Worm (Caenorhabditis elegans) whole organism, mixed stage, embryonic: ENCODE measurements around the gene nhr-213.
"Not testable (repeated sequence)": the region's sequence is repeated elsewhere in the genome, so short reads cannot be mapped to it uniquely, and the experiment has no call there.

Source experiments
- bed-3 ChIP-seq: fragments of 200-800 bp; sonication (Bioruptor generic); optimal IDR thresholded peaks from 3 replicates; lab custom pipeline; 2018; ENCODE audit warnings: mild to moderate bottlenecking, missing genetic modification characterization, moderate library complexity, missing compliant biosample characterization
- ceh-39 ChIP-seq: fragments of 150-350 bp; optimal IDR thresholded peaks from 2 replicates; lab custom pipeline; 2014; ENCODE audit warnings: missing biosample characterization, missing genetic modification characterization
- elt-1 ChIP-seq: sonication (generic microtip); optimal IDR thresholded peaks from 2 replicates; lab custom pipeline; 2017; ENCODE audit warnings: missing genetic modification characterization, mild to moderate bottlenecking, missing compliant biosample characterization, antibody characterized with exemption, moderate library complexity, borderline replicate concordance; ENCODE audit not compliant: insufficient read depth
- elt-3 ChIP-seq: fragments of 150-350 bp; optimal IDR thresholded peaks from 2 replicates; lab custom pipeline; 2014; ENCODE audit warnings: missing biosample characterization, missing genetic modification characterization
- hlh-1 ChIP-seq: fragments of 150-350 bp; optimal IDR thresholded peaks from 2 replicates; lab custom pipeline; 2014; ENCODE audit warnings: missing biosample characterization, missing genetic modification reagents, missing genetic modification characterization
- mls-2 ChIP-seq: sonication (generic microtip); optimal IDR thresholded peaks from 2 replicates; lab custom pipeline; 2016; ENCODE audit warnings: mild to moderate bottlenecking, missing genetic modification characterization, moderate library complexity, missing compliant biosample characterization
- nhr-28 ChIP-seq: fragments of 150-350 bp; optimal IDR thresholded peaks from 2 replicates; lab custom pipeline; 2014; ENCODE audit warnings: missing biosample characterization, missing genetic modification characterization
- tbx-8 ChIP-seq: fragments of 200-800 bp; sonication (Bioruptor generic); optimal IDR thresholded peaks from 2 replicates; lab custom pipeline; 2018; ENCODE audit warnings: mild to moderate bottlenecking, missing genetic modification characterization, moderate library complexity, missing compliant biosample characterization
- ztf-11 ChIP-seq: fragments of 150-350 bp; optimal IDR thresholded peaks from 2 replicates; lab custom pipeline; 2014; ENCODE audit warnings: missing biosample characterization, missing genetic modification characterization

Gene nhr-213

ce11 chrV:15862599-15862998 is 34.0 kb downstream of the nhr-213 start, which contains the start of gene srz-12:
TSS of gene srz-12 (minus strand) at chrV:15862699.
- TF ChIP-seq tbx-8 (no peak), ceh-39 (no peak), mls-2 (tag; lab: Kevin White, UChicago) (no peak), elt-3 (no peak)

ce11 chrV:15858292-15858691 is 38.3 kb downstream of the nhr-213 start, which contains the start of gene srh-148:
TSS of gene srh-148 (minus strand) at chrV:15858392.
- no peak for TF ChIP-seq ceh-39
- TF ChIP-seq elt-1 (tag; lab: Kevin White, UChicago): no peak
- no peak for TF ChIP-seq elt-3
- TF ChIP-seq tbx-8: no peak
- no peak for TF ChIP-seq ztf-11 (tag; lab: Kevin White, UChicago)
- no peak for TF ChIP-seq hlh-1 (tag; lab: Kevin White, UChicago)

DNA sequence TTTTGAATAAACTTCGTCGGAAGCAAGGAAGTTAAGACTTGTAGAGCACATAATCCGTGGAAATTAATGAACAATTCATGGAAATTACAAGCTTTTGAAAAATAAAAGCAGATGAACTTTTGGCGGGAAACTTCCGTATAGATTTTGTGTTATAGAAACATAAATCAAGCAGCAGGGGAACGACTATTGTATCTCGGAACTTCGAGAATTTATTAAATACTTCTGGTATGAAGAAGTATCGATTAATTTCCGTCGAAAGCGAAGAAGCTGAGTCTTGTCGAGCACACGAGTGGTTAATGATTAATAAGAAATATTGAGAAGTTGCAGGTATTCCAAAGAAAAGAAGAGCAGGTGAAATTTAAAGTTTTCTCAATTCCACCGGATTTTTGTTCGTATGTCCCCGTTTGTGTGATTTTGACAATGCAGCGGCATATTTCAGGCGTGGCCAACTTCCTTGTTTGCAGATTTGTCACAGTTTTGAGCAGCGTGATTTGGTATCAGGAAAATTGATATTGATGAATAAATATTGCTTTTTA is 46.2 kb downstream of the nhr-213 start, which contains the start of gene srh-147:
Gene srh-147, minus strand, starts transcription at position 51 of the 536 bp plus-strand sequence.
- not testable (repeated sequence) for TF ChIP-seq bed-3 (GFP tag; lab: Kevin White, UChicago); nhr-28; hlh-1 (tag; lab: Kevin White, UChicago)
